Worm (Caenorhabditis elegans) whole organism, late embryonic: ENCODE results near the gene pas-7.

Experiments used
- dve-1 ChIP-seq: sonication (generic microtip); optimal IDR thresholded peaks from 2 replicates; lab custom pipeline; 2017; ENCODE audit warnings: antibody characterized with exemption, mild to moderate bottlenecking, missing genetic modification characterization, missing compliant biosample characterization
- gmeb-2 ChIP-seq: sonication (generic microtip); optimal IDR thresholded peaks from 2 replicates; lab custom pipeline; 2016; ENCODE audit warnings: missing genetic modification characterization, inconsistent platforms, missing compliant biosample characterization
- hlh-15 ChIP-seq: sonication (generic microtip); optimal IDR thresholded peaks from 2 replicates; lab custom pipeline; 2016; ENCODE audit warnings: missing genetic modification characterization, missing compliant biosample characterization
- hlh-8 ChIP-seq: sonication (generic microtip); optimal IDR thresholded peaks from 2 replicates; lab custom pipeline; 2016; ENCODE audit warnings: missing genotype, missing genetic modification characterization, missing compliant biosample characterization
- nfya-1 ChIP-seq: sonication (generic microtip); optimal IDR thresholded peaks from 2 replicates; lab custom pipeline; 2017; ENCODE audit warnings: missing genetic modification characterization, mild to moderate bottlenecking, missing compliant biosample characterization, antibody characterized with exemption, moderate library complexity
- pha-4 ChIP-seq: fragments of 150-350 bp; optimal IDR thresholded peaks from 2 replicates; lab custom pipeline; 2018; ENCODE audit warnings: missing biosample characterization, missing genetic modification reagents, missing genetic modification characterization
- pqm-1 ChIP-seq: sonication (generic microtip); optimal IDR thresholded peaks from 2 replicates; lab custom pipeline; 2016; ENCODE audit warnings: missing genetic modification characterization, missing compliant biosample characterization
- rnt-1 ChIP-seq: sonication (generic microtip); optimal IDR thresholded peaks from 2 replicates; lab custom pipeline; 2016; ENCODE audit warnings: missing genetic modification characterization, missing compliant biosample characterization
- tbx-7 ChIP-seq: sonication (generic microtip); optimal IDR thresholded peaks from 2 replicates; lab custom pipeline; 2016; ENCODE audit warnings: missing genotype, missing genetic modification characterization, missing compliant biosample characterization

DNA sequence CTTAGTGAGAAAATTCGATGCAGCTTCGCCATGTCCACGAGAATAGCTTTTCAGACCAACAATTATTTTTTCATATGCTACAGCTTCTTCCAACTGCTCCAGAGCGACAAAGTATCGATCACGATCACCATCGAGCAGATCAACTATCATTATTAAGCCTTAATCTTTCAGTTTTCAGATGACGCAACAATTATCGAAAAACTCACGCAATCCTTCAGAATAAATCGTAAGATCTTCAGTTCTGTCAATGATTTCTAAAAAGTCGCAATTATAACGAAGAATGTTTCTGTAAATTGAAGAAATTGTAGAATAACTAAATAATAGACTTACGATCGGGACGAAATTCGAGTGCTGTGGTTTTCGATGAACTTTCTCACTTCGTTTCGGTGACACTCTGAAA, 3.6 kb upstream of the pas-7 start:
- TF ChIP-seq pqm-1 (no peak), tbx-7 (no peak), hlh-15 (tag; lab: Kevin White, UChicago) (no peak), hlh-8 (tag; lab: Kevin White, UChicago) (no peak), dve-1 (no peak), nfya-1 (tag; lab: Kevin White, UChicago) (no peak), rnt-1 (tag; lab: Kevin White, UChicago) (no peak), gmeb-2 (tag; lab: Kevin White, UChicago) (no peak), pha-4 (no peak)
